Fruit fly (Drosophila melanogaster): ENCODE data around the gene CG45067.

The CG45067 gene

DNA sequence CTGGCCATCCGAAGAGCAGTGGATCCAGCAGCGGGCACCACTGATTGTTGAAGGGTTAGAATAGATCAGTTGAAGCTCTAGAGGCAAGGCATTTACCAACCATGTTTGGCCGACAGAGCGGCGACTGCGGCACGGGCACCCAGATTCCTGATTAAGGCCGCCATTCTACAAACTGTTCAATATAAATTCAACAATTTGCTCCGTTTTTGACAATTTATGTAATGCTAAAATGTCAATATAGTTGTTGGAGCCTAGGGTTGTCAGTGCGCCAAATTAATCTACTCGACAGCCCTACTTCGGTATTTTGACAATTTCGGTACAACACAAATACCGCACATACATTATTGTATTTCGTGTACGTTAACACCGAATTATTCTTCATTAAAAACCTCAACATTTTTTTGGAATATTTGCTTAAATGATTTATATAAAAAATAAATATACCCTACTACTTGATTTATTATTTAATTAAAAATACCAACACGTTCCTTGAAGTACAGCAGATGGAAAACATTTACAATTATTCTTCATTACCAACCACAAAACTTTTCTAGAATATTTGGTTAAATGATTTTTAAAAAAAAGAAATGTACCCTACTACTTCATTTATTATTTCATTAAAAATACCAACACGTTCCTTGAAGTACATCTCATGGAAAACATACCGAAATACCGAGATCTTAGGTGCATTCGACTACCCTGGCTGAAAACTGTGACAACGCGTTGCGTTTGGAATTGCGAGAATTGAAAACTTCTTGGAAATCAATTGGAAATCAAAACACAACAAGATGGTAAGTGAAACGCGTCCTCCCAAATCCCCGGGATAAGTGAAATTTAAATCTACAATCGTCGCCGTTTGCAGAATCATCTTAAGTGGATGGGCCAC, 45.3 kb upstream of the CG45067 start, which contains the start of the genes ND-30 and CG15812 (continued):
- TF ChIP-seq Awh (GFP tag; IDR thresholded peaks at IDR 0.05) (no peak), ind (GFP tag; optimal IDR thresholded peaks at IDR 0.05) (no peak), hbn (GFP tag; IDR thresholded peaks at IDR 0.05; ENCODE audit: partially characterized antibody) (no peak), CG4730 (GFP tag; IDR thresholded peaks at IDR 0.05) (no peak), CkIIα-i1 (GFP tag; IDR thresholded peaks at IDR 0.05) (no peak), peb (GFP tag; IDR thresholded peaks at IDR 0.05) (no peak), CG15073 (GFP tag; optimal IDR thresholded peaks at IDR 0.05) (no peak), ewg (GFP tag; optimal IDR thresholded peaks at IDR 0.05) (no peak), CG12104 (GFP tag; optimal IDR thresholded peaks at IDR 0.05) (peak; percentile 14), wdn (GFP tag; IDR thresholded peaks at IDR 0.05) (no peak), Drgx (GFP tag; IDR thresholded peaks at IDR 0.05) (no peak), Dbx (GFP tag; IDR thresholded peaks at IDR 0.05) (no peak), CG17612 (GFP tag; IDR thresholded peaks at IDR 0.05) (no peak), ems (GFP tag; optimal IDR thresholded peaks at IDR 0.05) (no peak), tx (GFP tag; optimal IDR thresholded peaks at IDR 0.05) (no peak), CG15011 (GFP tag; optimal IDR thresholded peaks at IDR 0.05) (no peak), nom (GFP tag; optimal IDR thresholded peaks at IDR 0.05) (no peak), dati (GFP tag; IDR thresholded peaks at IDR 0.05) (no peak), CG17186 (GFP tag; optimal IDR thresholded peaks at IDR 0.05) (no peak), CG4854 (GFP tag; optimal IDR thresholded peaks at IDR 0.05) (no peak), luna (GFP tag; optimal IDR thresholded peaks at IDR 0.05) (no peak), Dref (GFP tag; IDR thresholded peaks at IDR 0.05) (no peak), croc (GFP tag; conservative IDR thresholded peaks at IDR 0.05) (no peak), CG1832 (GFP tag; optimal IDR thresholded peaks at IDR 0.05) (no peak), wek (GFP tag; optimal IDR thresholded peaks at IDR 0.05) (no peak), ap (GFP tag; IDR thresholded peaks at IDR 0.05) (no peak), inv (GFP tag; IDR thresholded peaks at IDR 0.05; ENCODE audit: partially characterized antibody) (no peak), CG11560 (tag; IDR thresholded peaks at IDR 0.05) (no peak), ro (GFP tag; IDR thresholded peaks at IDR 0.05) (no peak), CG4328 (GFP tag; optimal IDR thresholded peaks at IDR 0.05) (no peak), sim (GFP tag; IDR thresholded peaks at IDR 0.05) (no peak), Fer1 (GFP tag; optimal IDR thresholded peaks at IDR 0.05) (no peak), CG11093 (GFP tag; IDR thresholded peaks at IDR 0.05) (no peak), vnd (GFP tag; IDR thresholded peaks at IDR 0.05; ENCODE audit: partially characterized antibody) (no peak), CG2712 (tag; optimal IDR thresholded peaks at IDR 0.05) (peak; percentile 38), rib (GFP tag; IDR thresholded peaks at IDR 0.05) (no peak), H2.0 (GFP tag; IDR thresholded peaks at IDR 0.05) (no peak), gt (GFP tag; IDR thresholded peaks at IDR 0.05) (no peak), disco-r (GFP tag; optimal IDR thresholded peaks at IDR 0.05) (no peak), CG14710 (tag; optimal IDR thresholded peaks at IDR 0.05) (peak; percentile 51), dan (GFP tag; IDR thresholded peaks at IDR 0.05) (no peak), CG3995 (GFP tag; optimal IDR thresholded peaks at IDR 0.05) (peak; percentile 95), stwl (tag; optimal IDR thresholded peaks at IDR 0.05) (peak; percentile 46), fru (optimal IDR thresholded peaks at IDR 0.05) (no peak), maf-S (GFP tag; optimal IDR thresholded peaks at IDR 0.05) (no peak), crol (GFP tag; IDR thresholded peaks at IDR 0.05) (no peak), CG12769 (tag; optimal IDR thresholded peaks at IDR 0.05) (no peak), ac (GFP tag; optimal IDR thresholded peaks at IDR 0.05) (no peak), jigr1 (GFP tag; IDR thresholded peaks at IDR 0.05) (no peak), CG42726 (GFP tag; IDR thresholded peaks at IDR 0.05; ENCODE audit: partially characterized antibody) (no peak), CG18476 (GFP tag; optimal IDR thresholded peaks at IDR 0.05) (no peak)

Measured in whole organism, embryonic.